Fruit fly (Drosophila melanogaster): ENCODE data around the gene CG43136.

The CG43136 gene

dm6 chrX:5891666-5892444 lies 38.3 kb downstream of the CG43136 start:
- TF ChIP-seq CG6276 (GFP tag; optimal IDR thresholded peaks at IDR 0.05) (peak; percentile 38), CG6854 (GFP tag; optimal IDR thresholded peaks at IDR 0.05) (no peak), CG31627 (GFP tag; optimal IDR thresholded peaks at IDR 0.05) (peak; percentile 61), CG4318 (GFP tag; optimal IDR thresholded peaks at IDR 0.05) (peak; percentile 64), lz (GFP tag; optimal IDR thresholded peaks at IDR 0.05) (peak; percentile 53), CG11902 (GFP tag; optimal IDR thresholded peaks at IDR 0.05) (no peak), CG32006 (GFP tag; optimal IDR thresholded peaks at IDR 0.05) (peak; percentile 73), fkh (GFP tag; optimal IDR thresholded peaks at IDR 0.05) (peak; percentile 1), Smox (GFP tag; optimal IDR thresholded peaks at IDR 0.05) (peak; percentile 49), CG15336 (GFP tag; IDR thresholded peaks at IDR 0.05) (peak; percentile 50), CG3032 (tag; optimal IDR thresholded peaks at IDR 0.05) (no peak), dsx (GFP tag; optimal IDR thresholded peaks at IDR 0.05; ENCODE audit: poor library complexity, severe bottlenecking) (peak; percentile 81), svp (GFP tag) (peak; percentile 84), Eip75B (GFP tag; optimal IDR thresholded peaks at IDR 0.05) (peak; percentile 44), OdsH (GFP tag; optimal IDR thresholded peaks at IDR 0.05) (peak; percentile 55), dac (GFP tag; optimal IDR thresholded peaks at IDR 0.05) (peak; percentile 23), Sox15 (GFP tag; optimal IDR thresholded peaks at IDR 0.05) (peak; percentile 6), vri (GFP tag; optimal IDR thresholded peaks at IDR 0.05) (peak; percentile 62), CG11294 (GFP tag; IDR thresholded peaks at IDR 0.05) (0 out of 2 replicates have a peak, but pooled peaks have one; percentile 22), CG8632 (GFP tag; optimal IDR thresholded peaks at IDR 0.05) (no peak), esn (GFP tag; optimal IDR thresholded peaks at IDR 0.05) (peak; percentile 70), ss (GFP tag; optimal IDR thresholded peaks at IDR 0.05) (peak in 1 of 2 experiments; percentile 13), salr (GFP tag; optimal IDR thresholded peaks at IDR 0.05) (peak in 1 of 2 experiments; percentile 57), net (GFP tag; optimal IDR thresholded peaks at IDR 0.05) (peak; percentile 61), Hr38 (GFP tag; optimal IDR thresholded peaks at IDR 0.05) (no peak), spab (GFP tag; optimal IDR thresholded peaks at IDR 0.05) (no peak), Hr4 (GFP tag; optimal IDR thresholded peaks at IDR 0.05) (peak; percentile 50), Hr39 (GFP tag; optimal IDR thresholded peaks at IDR 0.05) (peak; percentile 66), fd59A (GFP tag; optimal IDR thresholded peaks at IDR 0.05) (peak; percentile 16), pdm3 (GFP tag; optimal IDR thresholded peaks at IDR 0.05) (peak; percentile 70), CG6808 (GFP tag; optimal IDR thresholded peaks at IDR 0.05) (peak; percentile 20), Sox102F (GFP tag; optimal IDR thresholded peaks at IDR 0.05) (peak; percentile 43), eg (GFP tag; IDR thresholded peaks at IDR 0.05) (peak; percentile 81), CG1621 (tag; optimal IDR thresholded peaks at IDR 0.05) (no peak), Blimp-1 (GFP tag; optimal IDR thresholded peaks at IDR 0.05) (no peak), CG6792 (GFP tag; optimal IDR thresholded peaks at IDR 0.05) (peak; percentile 37), achi (GFP tag; optimal IDR thresholded peaks at IDR 0.05) (peak; percentile 56), Gug (GFP tag; IDR thresholded peaks at IDR 0.05) (peak; percentile 58), CG9139 (GFP tag; optimal IDR thresholded peaks at IDR 0.05) (no peak), CG8119 (GFP tag; IDR thresholded peaks at IDR 0.05) (peak; percentile 62; the same call in 2 of the 3 replicates), CG11762 (GFP tag; optimal IDR thresholded peaks at IDR 0.05; ENCODE audit: insufficient read depth) (peak; percentile 40), CG8319 (GFP tag; optimal IDR thresholded peaks at IDR 0.05) (no peak), Lpt (GFP tag; optimal IDR thresholded peaks at IDR 0.05) (peak; percentile 61), acj6 (GFP tag; optimal IDR thresholded peaks at IDR 0.05) (peak; percentile 52), CG3919 (GFP tag; optimal IDR thresholded peaks at IDR 0.05) (peak; percentile 64), CG16779 (tag; optimal IDR thresholded peaks at IDR 0.05) (no peak), Ets96B (tag; optimal IDR thresholded peaks at IDR 0.05) (peak; percentile 17), fd85E (GFP tag; optimal IDR thresholded peaks at IDR 0.05) (no peak), CG10631 (GFP tag; optimal IDR thresholded peaks at IDR 0.05) (peak; percentile 63), Met (GFP tag; optimal IDR thresholded peaks at IDR 0.05) (peak; percentile 66)

All from whole organism, prepupa.